1 worm cellular context compared by ENCODE assay signal in the genomic region with DNA sequence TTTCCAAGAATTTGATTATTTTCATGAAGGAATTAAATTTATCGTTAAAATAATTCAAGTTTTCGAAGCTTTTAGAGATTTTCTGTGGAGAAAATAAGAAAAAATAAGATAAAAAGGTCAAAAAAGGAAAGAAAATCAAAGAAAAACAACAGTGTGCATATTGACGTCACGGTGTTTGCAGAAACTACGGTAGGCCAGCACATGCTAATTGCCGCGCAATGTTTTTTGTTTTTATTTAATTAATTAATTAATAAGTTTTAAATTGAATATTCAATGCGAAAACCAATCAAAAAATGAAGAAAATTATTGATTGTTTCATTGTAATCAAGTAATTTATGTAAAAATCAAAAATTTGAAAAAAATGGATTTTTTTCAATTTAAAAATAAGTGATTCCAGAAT.
TF ChIP-seq lines count a peak whose summit lies in the region.

No protein-coding gene starts in this region.

TF ChIP-seq in whole organism, mixed stage, embryonic, 35 proteins besides CTCF, POLR2A, EP300 and RAD21 (continued from another document):
- no peak for TF ChIP-seq zip-8 (tag; optimal IDR thresholded peaks at IDR 0.05; lab: Kevin White, UChicago)
- TF ChIP-seq lsy-2 (tag; optimal IDR thresholded peaks at IDR 0.05; lab: Kevin White, UChicago) = peak; percentile 93
- no peak for TF ChIP-seq ham-2 (GFP tag; optimal IDR thresholded peaks at IDR 0.05; lab: Kevin White, UChicago)
- no peak for TF ChIP-seq pha-4 (tag; optimal IDR thresholded peaks at IDR 0.05; lab: Kevin White, UChicago)
- TF ChIP-seq snpc-4 (tag; optimal IDR thresholded peaks at IDR 0.05; lab: Kevin White, UChicago) = no peak
- no peak for TF ChIP-seq sptf-1 (tag; optimal IDR thresholded peaks at IDR 0.05; lab: Kevin White, UChicago)
